Worm (Caenorhabditis elegans) whole organism, young adult: ENCODE data around the gene clp-7.

Experiments
- B0261.1 ChIP-seq: sonication (generic microtip); optimal IDR thresholded peaks from 2 replicates; lab custom pipeline; 2016; ENCODE audit warnings: mild to moderate bottlenecking, missing genetic modification characterization, moderate library complexity, missing compliant biosample characterization
- F10E7.11 ChIP-seq: sonication (generic microtip); optimal IDR thresholded peaks from 2 replicates; lab custom pipeline; 2017; ENCODE audit warnings: mild to moderate bottlenecking, missing genetic modification characterization, moderate library complexity, missing compliant biosample characterization
- F37B4.10 ChIP-seq: fragments of 200-800 bp; sonication (Bioruptor generic); IDR thresholded peaks from 2 replicates; pipeline ENCODE4 v1.3.6; 2022; ENCODE audit warnings: missing genetic modification characterization, missing compliant biosample characterization
- F49E8.2 ChIP-seq: sonication (generic microtip); optimal IDR thresholded peaks from 3 replicates; lab custom pipeline; 2017; ENCODE audit warnings: missing genetic modification characterization, mild to moderate bottlenecking, missing compliant biosample characterization, antibody characterized with exemption, moderate library complexity; ENCODE audit not compliant: insufficient read depth
- F57A8.1 ChIP-seq: fragments of 200-800 bp; sonication (Bioruptor generic); optimal IDR thresholded peaks from 2 replicates; lab custom pipeline; 2018; ENCODE audit warnings: mild to moderate bottlenecking, missing genetic modification characterization, moderate library complexity, missing compliant biosample characterization
- F57C9.4 ChIP-seq: sonication (generic microtip); optimal IDR thresholded peaks from 2 replicates; lab custom pipeline; 2017; ENCODE audit warnings: mild to moderate bottlenecking, missing genetic modification characterization, missing compliant biosample characterization
- K11D2.4 ChIP-seq: fragments of 200-800 bp; sonication (Bioruptor generic); IDR thresholded peaks from 2 replicates; pipeline ENCODE4 v1.3.6; 2022; ENCODE audit warnings: missing genetic modification reagents, missing genetic modification characterization, missing compliant biosample characterization
- K12H6.12 ChIP-seq: fragments of 200-800 bp; sonication (Bioruptor generic); optimal IDR thresholded peaks from 2 replicates; lab custom pipeline; 2018; ENCODE audit warnings: mild to moderate bottlenecking, missing genetic modification characterization, missing compliant biosample characterization
- T26A5.8 ChIP-seq: sonication (generic microtip); optimal IDR thresholded peaks from 2 replicates; lab custom pipeline; 2016; ENCODE audit warnings: missing genetic modification characterization, missing compliant biosample characterization
- akir-1 ChIP-seq: fragments of 200-800 bp; sonication (Bioruptor generic); optimal IDR thresholded peaks from 2 replicates; lab custom pipeline; 2018; ENCODE audit warnings: mild to moderate bottlenecking, missing genetic modification characterization, moderate library complexity, missing compliant biosample characterization
- athp-1 ChIP-seq: sonication (generic microtip); optimal IDR thresholded peaks from 2 replicates; lab custom pipeline; 2017; ENCODE audit warnings: mild to moderate bottlenecking, missing genetic modification characterization, missing compliant biosample characterization
- attf-3 ChIP-seq: fragments of 200-800 bp; sonication (Bioruptor generic); conservative IDR thresholded peaks from 2 replicates; pipeline ENCODE4 v1.3.6; 2022; ENCODE audit warnings: missing genetic modification reagents, missing genetic modification characterization, missing compliant biosample characterization
- ccch-3 ChIP-seq: fragments of 200-800 bp; sonication (Bioruptor generic); optimal IDR thresholded peaks from 2 replicates; lab custom pipeline; 2018; ENCODE audit warnings: mild to moderate bottlenecking, missing genetic modification characterization, missing compliant biosample characterization
- cebp-2 ChIP-seq: fragments of 200-800 bp; sonication (Bioruptor generic); IDR thresholded peaks from 2 replicates; pipeline ENCODE4 v1.3.6; 2022; ENCODE audit warnings: missing genetic modification characterization, missing compliant biosample characterization
- ceh-58 ChIP-seq: fragments of 200-800 bp; sonication (Bioruptor generic); IDR thresholded peaks from 2 replicates; pipeline ENCODE4 v1.3.6; 2022; ENCODE audit warnings: missing genetic modification characterization, missing compliant biosample characterization
- dox-1 ChIP-seq: fragments of 200-800 bp; sonication (Bioruptor generic); IDR thresholded peaks from 2 replicates; pipeline ENCODE4 v1.3.6; 2022; ENCODE audit warnings: missing genetic modification reagents, missing genetic modification characterization, missing compliant biosample characterization
- egl-44 ChIP-seq: fragments of 200-800 bp; sonication (Bioruptor generic); IDR thresholded peaks from 2 replicates; pipeline ENCODE4 v1.3.6; 2022; ENCODE audit warnings: missing genetic modification reagents, missing genetic modification characterization, missing compliant biosample characterization
- ekl-4 ChIP-seq: fragments of 200-800 bp; sonication (Bioruptor generic); IDR thresholded peaks from 2 replicates; pipeline ENCODE4 v1.3.6; 2022; ENCODE audit warnings: missing genetic modification reagents, missing genetic modification characterization, missing compliant biosample characterization
- ets-4 ChIP-seq: fragments of 200-800 bp; sonication (Bioruptor generic); optimal IDR thresholded peaks from 2 replicates; lab custom pipeline; 2018; ENCODE audit warnings: mild to moderate bottlenecking, missing genetic modification characterization, missing compliant biosample characterization
- fkh-3 ChIP-seq: sonication (generic microtip); optimal IDR thresholded peaks from 2 replicates; lab custom pipeline; 2016; ENCODE audit warnings: mild to moderate bottlenecking, missing genetic modification characterization, missing compliant biosample characterization
- him-1 ChIP-seq: sonication (generic microtip); optimal IDR thresholded peaks from 2 replicates; lab custom pipeline; 2016; ENCODE audit warnings: missing genotype, missing genetic modification reagents, missing genetic modification characterization, missing compliant biosample characterization
- hlh-12 ChIP-seq: sonication (generic microtip); optimal IDR thresholded peaks from 2 replicates; lab custom pipeline; 2016; ENCODE audit warnings: missing genetic modification characterization, missing compliant biosample characterization
- hsf-1 ChIP-seq: fragments of 200-800 bp; sonication (Bioruptor generic); IDR thresholded peaks from 2 replicates; pipeline ENCODE4 v1.3.6; 2022; ENCODE audit warnings: missing genetic modification reagents, missing genetic modification characterization, missing compliant biosample characterization
- lag-1 ChIP-seq: fragments of 200-800 bp; sonication (Bioruptor generic); IDR thresholded peaks from 2 replicates; pipeline ENCODE4 v1.3.6; 2022; ENCODE audit warnings: missing genetic modification reagents, missing genetic modification characterization, missing compliant biosample characterization
- let-526 ChIP-seq: fragments of 200-800 bp; sonication (Bioruptor generic); IDR thresholded peaks from 2 replicates; pipeline ENCODE4 v1.3.6; 2022; ENCODE audit warnings: missing genetic modification reagents, missing genetic modification characterization, missing compliant biosample characterization
- lin-35 ChIP-seq, 3 experiments: fragments of 150-350 bp in 2 of 3; sonication (generic microtip) in 1 of 3; optimal IDR thresholded peaks; 2 replicates each; lab custom pipeline; 2014 to 2018; ENCODE audit warnings: missing biosample characterization in 3 of 3, missing genetic modification characterization in 3 of 3, missing genetic modification reagents in 3 of 3
- lsy-27 ChIP-seq: sonication (generic microtip); optimal IDR thresholded peaks from 2 replicates; lab custom pipeline; 2017; ENCODE audit warnings: missing genetic modification characterization, mild to moderate bottlenecking, missing compliant biosample characterization, antibody characterized with exemption, missing genotype, borderline replicate concordance; ENCODE audit not compliant: insufficient read depth
- madf-6 ChIP-seq: fragments of 200-800 bp; sonication (Bioruptor generic); IDR thresholded peaks from 2 replicates; pipeline ENCODE4 v1.3.6; 2022; ENCODE audit warnings: missing genetic modification reagents, missing genetic modification characterization, missing compliant biosample characterization
- mcd-1 ChIP-seq: fragments of 200-800 bp; sonication (Bioruptor generic); IDR thresholded peaks from 2 replicates; pipeline ENCODE4 v1.3.6; 2022; ENCODE audit warnings: missing genetic modification reagents, missing genetic modification characterization, missing compliant biosample characterization
- nfyb-1 ChIP-seq: fragments of 200-800 bp; sonication (Bioruptor generic); IDR thresholded peaks from 2 replicates; pipeline ENCODE4 v1.3.6; 2022; ENCODE audit warnings: missing genetic modification reagents, missing genetic modification characterization, missing compliant biosample characterization
- nhr-27 ChIP-seq: fragments of 200-800 bp; sonication (Bioruptor generic); optimal IDR thresholded peaks from 2 replicates; lab custom pipeline; 2018; ENCODE audit warnings: mild to moderate bottlenecking, missing genetic modification characterization, moderate library complexity, missing compliant biosample characterization
- nhr-80 ChIP-seq: sonication (generic microtip); optimal IDR thresholded peaks from 2 replicates; lab custom pipeline; 2016; ENCODE audit warnings: missing genetic modification characterization, missing compliant biosample characterization
- nhr-90 ChIP-seq: sonication (generic microtip); optimal IDR thresholded peaks from 2 replicates; lab custom pipeline; 2016; ENCODE audit warnings: missing genotype, mild to moderate bottlenecking, missing genetic modification characterization, missing compliant biosample characterization
- pha-4 ChIP-seq: fragments of 150-350 bp; sonication (generic microtip); optimal IDR thresholded peaks from 2 replicates; lab custom pipeline; 2014; ENCODE audit warnings: missing biosample characterization, missing genetic modification reagents, missing genetic modification characterization
- rcor-1 ChIP-seq: fragments of 200-800 bp; sonication (Bioruptor generic); IDR thresholded peaks from 2 replicates; pipeline ENCODE4 v1.3.6; 2022; ENCODE audit warnings: missing genetic modification reagents, missing genetic modification characterization, missing compliant biosample characterization
- rec-8 ChIP-seq, 2 experiments: sonication (generic microtip); optimal IDR thresholded peaks; 2 replicates each; lab custom pipeline; 2016; ENCODE audit warnings: mild to moderate bottlenecking in 2 of 2, missing genetic modification characterization in 2 of 2, missing genetic modification reagents in 2 of 2, missing genotype in 2 of 2, missing biosample characterization in 1 of 2, missing compliant biosample characterization in 1 of 2, moderate library complexity in 1 of 2
- snpc-1.1 ChIP-seq: sonication (generic microtip); optimal IDR thresholded peaks from 2 replicates; lab custom pipeline; 2017; ENCODE audit warnings: missing genetic modification characterization, mild to moderate bottlenecking, missing compliant biosample characterization, antibody characterized with exemption, moderate library complexity, missing genotype, missing genetic modification reagents; ENCODE audit not compliant: insufficient read depth
- sptf-2 ChIP-seq: fragments of 200-800 bp; sonication (Bioruptor generic); optimal IDR thresholded peaks from 2 replicates; lab custom pipeline; 2018; ENCODE audit warnings: mild to moderate bottlenecking, missing genetic modification characterization, missing compliant biosample characterization
- tbp1 ChIP-seq: fragments of 200-800 bp; sonication (Bioruptor generic); optimal IDR thresholded peaks from 2 replicates; lab custom pipeline; 2018; ENCODE audit warnings: mild to moderate bottlenecking, missing genetic modification characterization, missing compliant biosample characterization
- zfh-2 ChIP-seq: fragments of 200-800 bp; sonication (Bioruptor generic); conservative IDR thresholded peaks from 2 replicates; pipeline ENCODE4 v1.3.6; 2022; ENCODE audit warnings: missing genetic modification reagents, missing genetic modification characterization, missing compliant biosample characterization
- ztf-28 ChIP-seq: fragments of 200-800 bp; sonication (Bioruptor generic); IDR thresholded peaks from 2 replicates; pipeline ENCODE4 v1.3.6; 2022; ENCODE audit warnings: missing genetic modification reagents, missing genetic modification characterization, missing compliant biosample characterization

The clp-7 gene

ce11 chrIV:1458192-1458591 is 12.4 kb upstream of the clp-7 start:
- no peak for TF ChIP-seq K11D2.4 (GFP tag; lab: Robert Waterston, UW)
- TF ChIP-seq F37B4.10 (GFP tag; lab: Robert Waterston, UW) = 0 out of 2 replicates have a peak, but pooled peaks have one; percentile 41
- TF ChIP-seq B0261.1 (tag; lab: Kevin White, UChicago) = no peak
- no peak for TF ChIP-seq mcd-1
- TF ChIP-seq attf-3 (GFP tag; lab: Robert Waterston, UW) = no peak
- TF ChIP-seq fkh-3 (tag; lab: Kevin White, UChicago) = no peak
- TF ChIP-seq lsy-27 = no peak
- TF ChIP-seq athp-1 (tag; lab: Kevin White, UChicago) = no peak
- TF ChIP-seq egl-44 (GFP tag; lab: Robert Waterston, UW) = no peak
- TF ChIP-seq lag-1 (GFP tag; lab: Robert Waterston, UW) = no peak
- TF ChIP-seq zfh-2 (GFP tag; lab: Robert Waterston, UW) = 0 out of 2 replicates have a peak, but pooled peaks have one; percentile 14
- TF ChIP-seq madf-6 (GFP tag; lab: Robert Waterston, UW) = no peak
- no peak for TF ChIP-seq ztf-28 (GFP tag; lab: Robert Waterston, UW)
- 0 out of 2 replicates have a peak, but pooled peaks have one; percentile 30 for TF ChIP-seq ceh-58 (GFP tag; lab: Robert Waterston, UW)
- TF ChIP-seq F57C9.4 = no peak
- TF ChIP-seq T26A5.8 = no peak
- no peak for TF ChIP-seq K12H6.12
- no peak for TF ChIP-seq let-526 (GFP tag; lab: Robert Waterston, UW)
- no peak for TF ChIP-seq pha-4
- no peak for TF ChIP-seq F49E8.2 (tag; lab: Kevin White, UChicago)
- TF ChIP-seq tbp1 = no peak
- no peak for TF ChIP-seq hlh-12
- TF ChIP-seq rec-8 (tag; optimal IDR thresholded peaks at IDR 0.05; lab: Kevin White, UChicago) = no peak
- TF ChIP-seq, all 124 proteins: peak for 3

ce11 chrIV:1456775-1457174 is 11.0 kb upstream of the clp-7 start, which contains the start of gene nadk-1:
Gene nadk-1, plus strand, starts transcription at chrIV:1457075.
- TF ChIP-seq cebp-2 (GFP tag; lab: Robert Waterston, UW) = 0 out of 2 replicates have a peak, but pooled peaks have one; percentile 26
- TF ChIP-seq zfh-2 (GFP tag; lab: Robert Waterston, UW) = 0 out of 2 replicates have a peak, but pooled peaks have one; percentile 25
- TF ChIP-seq him-1 (tag; lab: Kevin White, UChicago) = no peak
- peak; percentile 13 for TF ChIP-seq nhr-80 (tag; lab: Kevin White, UChicago)

- no peak for TF ChIP-seq nfyb-1 (GFP tag; lab: Robert Waterston, UW)
- TF ChIP-seq nhr-90 (tag; lab: Kevin White, UChicago) = no peak
- TF ChIP-seq nhr-27 (tag; lab: Kevin White, UChicago) = no peak
- TF ChIP-seq tbp1 = peak; percentile 34
- no peak for TF ChIP-seq F57A8.1 (GFP tag; lab: Kevin White, UChicago)
- TF ChIP-seq ekl-4 (GFP tag; lab: Robert Waterston, UW) = no peak
- no peak for TF ChIP-seq snpc-1.1 (tag; lab: Kevin White, UChicago)
- TF ChIP-seq mcd-1 = 0 out of 2 replicates have a peak, but pooled peaks have one; percentile 14
- no peak for TF ChIP-seq sptf-2 (GFP tag; lab: Kevin White, UChicago)
- TF ChIP-seq nhr-80 (tag; lab: Kevin White, UChicago) = peak; percentile 69
- no peak for TF ChIP-seq ets-4
- TF ChIP-seq K11D2.4 (GFP tag; lab: Robert Waterston, UW) = no peak
- TF ChIP-seq lin-35 (GFP tag; optimal IDR thresholded peaks at IDR 0.05; lab: Kevin White, UChicago) = no peak
- TF ChIP-seq ccch-3 (GFP tag; lab: Kevin White, UChicago) = no peak
- TF ChIP-seq F10E7.11 (tag; lab: Kevin White, UChicago) = no peak
- no peak for TF ChIP-seq akir-1 (GFP tag; lab: Kevin White, UChicago)
- TF ChIP-seq rcor-1 = no peak
- peak; percentile 20; the same call in 1 of the 2 replicates for TF ChIP-seq dox-1
- no peak for TF ChIP-seq F37B4.10 (GFP tag; lab: Robert Waterston, UW)
- no peak for TF ChIP-seq hsf-1 (GFP tag; lab: Robert Waterston, UW)
Observed at ce11 chrIV:1455006-1455405, 9.2 kb upstream of the clp-7 start.
